Fruit fly (Drosophila melanogaster) whole organism, embryonic: ENCODE data around the gene CG14230.
A peak's percentile ranks its signal among the peaks of the same experiment; 100 is the strongest.

Experiments
- Bdp1 ChIP-seq: fragments of 200-800 bp; sonication (Bioruptor generic); optimal IDR thresholded peaks from 3 replicates; lab custom pipeline; 2016; ENCODE audit warnings: missing biosample characterization, missing genetic modification characterization
- CG10543 ChIP-seq: fragments of 200-800 bp; sonication (Bioruptor generic); optimal IDR thresholded peaks from 3 replicates; lab custom pipeline; 2017; ENCODE audit warnings: missing biosample characterization, mild to moderate bottlenecking, missing genetic modification characterization, moderate library complexity
- CG11456 ChIP-seq: fragments of 200-800 bp; sonication (Bioruptor generic); IDR thresholded peaks from 3 replicates; pipeline ENCODE4 v1.3.6; 2022; ENCODE audit warnings: missing biosample characterization, missing genetic modification characterization
- CG12219 ChIP-seq: fragments of 200-800 bp; sonication (Bioruptor generic); optimal IDR thresholded peaks from 3 replicates; lab custom pipeline; 2018; ENCODE audit warnings: missing biosample characterization, mild to moderate bottlenecking, missing genetic modification characterization
- CG13123 ChIP-seq: fragments of 200-800 bp; sonication (Bioruptor generic); optimal IDR thresholded peaks from 2 replicates; lab custom pipeline; 2016; ENCODE audit warnings: missing biosample characterization, missing genetic modification characterization
- CG14710 ChIP-seq: fragments of 200-800 bp; sonication (Bioruptor generic); optimal IDR thresholded peaks from 3 replicates; lab custom pipeline; 2019; ENCODE audit warnings: missing biosample characterization, mild to moderate bottlenecking, missing genetic modification characterization, moderate library complexity
- CG16863 ChIP-seq: fragments of 200-800 bp; sonication (Bioruptor generic); optimal IDR thresholded peaks from 3 replicates; lab custom pipeline; 2016; ENCODE audit warnings: missing biosample characterization, missing genetic modification characterization
- CG17829 ChIP-seq: fragments of 200-800 bp; optimal IDR thresholded peaks from 2 replicates; lab custom pipeline; 2019; ENCODE audit warnings: missing biosample characterization, mild to moderate bottlenecking, missing genetic modification characterization, moderate library complexity
- CG2712 ChIP-seq: fragments of 200-800 bp; optimal IDR thresholded peaks from 3 replicates; lab custom pipeline; 2019; ENCODE audit warnings: missing biosample characterization, mild to moderate bottlenecking, missing genetic modification characterization, moderate library complexity
- CG33557 ChIP-seq: fragments of 200-800 bp; sonication (Bioruptor generic); optimal IDR thresholded peaks from 2 replicates; lab custom pipeline; 2019; ENCODE audit warnings: missing biosample characterization, mild to moderate bottlenecking, missing genetic modification characterization, moderate library complexity
- CG34422 ChIP-seq: fragments of 200-800 bp; sonication (Bioruptor generic); IDR thresholded peaks from 3 replicates; pipeline ENCODE4 v1.3.6; 2022; ENCODE audit warnings: missing biosample characterization, missing genetic modification characterization
- CG4617 ChIP-seq: fragments of 200-800 bp; sonication (Bioruptor generic); optimal IDR thresholded peaks from 3 replicates; lab custom pipeline; 2016; ENCODE audit warnings: missing biosample characterization, missing genetic modification characterization, borderline replicate concordance
- CG6272 ChIP-seq: fragments of 200-800 bp; sonication (Bioruptor generic); IDR thresholded peaks from 2 replicates; pipeline ENCODE4 v1.3.6; 2022; ENCODE audit warnings: missing biosample characterization, missing genetic modification characterization
- CG8359 ChIP-seq: fragments of 200-800 bp; sonication (Bioruptor generic); optimal IDR thresholded peaks from 2 replicates; lab custom pipeline; 2017; ENCODE audit warnings: missing biosample characterization, mild to moderate bottlenecking, missing genetic modification characterization, borderline replicate concordance
- Dip3 ChIP-seq: fragments of 200-800 bp; sonication (Bioruptor generic); optimal IDR thresholded peaks from 3 replicates; lab custom pipeline; 2016; ENCODE audit warnings: missing biosample characterization, missing genetic modification characterization
- Dll ChIP-seq: fragments of 200-800 bp; sonication (Bioruptor generic); IDR thresholded peaks from 4 replicates; pipeline ENCODE4 v1.3.6; 2022; ENCODE audit warnings: missing biosample characterization, missing genetic modification characterization; ENCODE audit not compliant: partially characterized antibody
- Elba2 ChIP-seq: fragments of 200-800 bp; sonication (Bioruptor generic); optimal IDR thresholded peaks from 3 replicates; lab custom pipeline; 2016; ENCODE audit warnings: missing biosample characterization, missing genetic modification characterization
- GATAe ChIP-seq: fragments of 200-800 bp; sonication (Bioruptor generic); conservative IDR thresholded peaks from 2 replicates; pipeline ENCODE4 v1.3.6; 2022; ENCODE audit warnings: missing biosample characterization, missing genetic modification characterization
- HLHmδ ChIP-seq: fragments of 200-800 bp; sonication (Bioruptor generic); optimal IDR thresholded peaks from 2 replicates; lab custom pipeline; 2018; ENCODE audit warnings: missing biosample characterization, mild to moderate bottlenecking, missing genetic modification characterization, moderate library complexity
- Hr51 ChIP-seq, 2 experiments: fragments of 200-800 bp; sonication (Bioruptor generic); optimal IDR thresholded peaks; 2 replicates in 1 of 2; 3 replicates in 1 of 2; lab custom pipeline; 2016 to 2018; ENCODE audit warnings: missing biosample characterization in 2 of 2, missing genetic modification characterization in 2 of 2, mild to moderate bottlenecking in 1 of 2, moderate library complexity in 1 of 2
- MESR4 ChIP-seq: fragments of 200-800 bp; sonication (Bioruptor generic); optimal IDR thresholded peaks from 2 replicates; lab custom pipeline; 2018; ENCODE audit warnings: missing biosample characterization, mild to moderate bottlenecking, missing genetic modification characterization, moderate library complexity
- Max ChIP-seq: fragments of 200-800 bp; sonication (Bioruptor generic); optimal IDR thresholded peaks from 2 replicates; lab custom pipeline; 2016; ENCODE audit warnings: missing biosample characterization, mild to moderate bottlenecking, missing genetic modification characterization
- Med ChIP-seq: fragments of 200-800 bp; sonication (Bioruptor generic); peaks from one replicate; lab custom pipeline; 2016; ENCODE audit warnings: missing biosample characterization, missing genetic modification characterization, mild to moderate bottlenecking, inconsistent platforms, moderate library complexity
- Pdp1 ChIP-seq, 2 experiments: fragments of 200-800 bp; sonication (Bioruptor generic); optimal IDR thresholded peaks; 3 replicates each; lab custom pipeline; 2016; ENCODE audit warnings: missing biosample characterization in 2 of 2, missing genetic modification characterization in 2 of 2, mild to moderate bottlenecking in 1 of 2, moderate library complexity in 1 of 2
- Rfx ChIP-seq: fragments of 200-800 bp; sonication (Bioruptor generic); IDR thresholded peaks from 2 replicates; pipeline ENCODE4 v1.3.6; 2022; ENCODE audit warnings: missing biosample characterization, missing genetic modification characterization
- Scr ChIP-seq: fragments of 200-800 bp; sonication (Bioruptor generic); IDR thresholded peaks from 2 replicates; pipeline ENCODE4 v1.3.6; 2022; ENCODE audit warnings: missing biosample characterization, missing genetic modification characterization; ENCODE audit not compliant: partially characterized antibody
- Sox100B ChIP-seq: fragments of 200-800 bp; sonication (Bioruptor generic); optimal IDR thresholded peaks from 3 replicates; lab custom pipeline; 2018; ENCODE audit warnings: missing biosample characterization, mild to moderate bottlenecking, missing genetic modification characterization
- aop ChIP-seq: fragments of 200-800 bp; sonication (Bioruptor generic); IDR thresholded peaks from 2 replicates; pipeline ENCODE4 v1.3.6; 2022; ENCODE audit warnings: missing biosample characterization, missing genetic modification characterization
- bcd ChIP-seq: fragments of 200-800 bp; sonication (Bioruptor generic); optimal IDR thresholded peaks from 2 replicates; lab custom pipeline; 2017; ENCODE audit warnings: missing biosample characterization, mild to moderate bottlenecking, missing genetic modification characterization
- chinmo ChIP-seq: fragments of 200-800 bp; sonication (Bioruptor generic); IDR thresholded peaks from 4 replicates; pipeline ENCODE4 v1.3.6; 2022; ENCODE audit warnings: missing biosample characterization, missing genetic modification characterization; ENCODE audit not compliant: partially characterized antibody
- crol ChIP-seq: fragments of 200-800 bp; sonication (Bioruptor generic); IDR thresholded peaks from 2 replicates; pipeline ENCODE4 v1.3.6; 2022; ENCODE audit warnings: missing biosample characterization, missing genetic modification characterization
- dmrt99B ChIP-seq: fragments of 200-800 bp; sonication (Bioruptor generic); optimal IDR thresholded peaks from 2 replicates; lab custom pipeline; 2018; ENCODE audit warnings: missing biosample characterization, mild to moderate bottlenecking, missing genetic modification characterization, moderate library complexity
- hbn ChIP-seq: fragments of 200-800 bp; sonication (Bioruptor generic); IDR thresholded peaks from 2 replicates; pipeline ENCODE4 v1.3.6; 2022; ENCODE audit warnings: missing biosample characterization, missing genetic modification characterization; ENCODE audit not compliant: partially characterized antibody
- ind ChIP-seq: fragments of 200-800 bp; sonication (Bioruptor generic); optimal IDR thresholded peaks from 3 replicates; lab custom pipeline; 2016; ENCODE audit warnings: missing biosample characterization, missing genetic modification characterization
- insv ChIP-seq, 2 experiments: fragments of 200-800 bp; sonication (Bioruptor generic); optimal IDR thresholded peaks; 3 replicates each; lab custom pipeline; 2016 to 2018; ENCODE audit warnings: missing biosample characterization in 2 of 2, missing genetic modification characterization in 2 of 2
- jumu ChIP-seq: fragments of 200-800 bp; sonication (Bioruptor generic); optimal IDR thresholded peaks from 3 replicates; lab custom pipeline; 2016; ENCODE audit warnings: missing biosample characterization, missing genetic modification characterization
- kay ChIP-seq: fragments of 200-800 bp; sonication (Bioruptor generic); optimal IDR thresholded peaks from 2 replicates; lab custom pipeline; 2016; ENCODE audit warnings: missing biosample characterization, missing genetic modification characterization
- lola ChIP-seq, 3 experiments: fragments of >200 bp in 2 of 3; fragments of 200-800 bp in 1 of 3; sonication (Bioruptor generic) in 1 of 3; optimal IDR thresholded peaks; 2 replicates each; lab custom pipeline; 2017 to 2019; ENCODE audit warnings: missing biosample characterization in 3 of 3, missing genetic modification characterization in 3 of 3, mild to moderate bottlenecking in 1 of 3, moderate library complexity in 1 of 3
- nom ChIP-seq: fragments of 200-800 bp; sonication (Bioruptor generic); optimal IDR thresholded peaks from 2 replicates; lab custom pipeline; 2017; ENCODE audit warnings: missing biosample characterization, missing genetic modification characterization, mild to moderate bottlenecking, moderate library complexity, missing genetic modification reagents
- pan ChIP-seq, 4 experiments: fragments of >200 bp in 3 of 4; fragments of 200-800 bp in 1 of 4; sonication (Bioruptor generic) in 1 of 4; optimal IDR thresholded peaks in 3 of 4; IDR thresholded peaks in 1 of 4; 2 replicates each; pipeline versions ENCODE4 v1.3.6 to Lab custom; 2017 to 2022; ENCODE audit warnings: missing biosample characterization in 2 of 4, missing genetic modification characterization in 2 of 4, mixed read lengths in 1 of 4
- psq ChIP-seq: fragments of 200-800 bp; sonication (Bioruptor generic); optimal IDR thresholded peaks from 2 replicates; lab custom pipeline; 2017; ENCODE audit warnings: missing biosample characterization, missing genetic modification characterization
- pzg ChIP-seq: fragments of 200-800 bp; sonication (Bioruptor generic); optimal IDR thresholded peaks from 3 replicates; lab custom pipeline; 2018; ENCODE audit warnings: missing biosample characterization, mild to moderate bottlenecking, missing genetic modification characterization, moderate library complexity
- ranshi ChIP-seq: fragments of 200-800 bp; sonication (Bioruptor generic); IDR thresholded peaks from 2 replicates; pipeline ENCODE4 v1.3.6; 2022; ENCODE audit warnings: missing biosample characterization, missing genetic modification characterization
- sens ChIP-seq: fragments of 200-800 bp; sonication (Bioruptor generic); peaks from one replicate; lab custom pipeline; 2016; ENCODE audit warnings: missing biosample characterization, missing genetic modification characterization
- tgo ChIP-seq: fragments of 200-800 bp; sonication (Bioruptor generic); IDR thresholded peaks from 3 replicates; pipeline ENCODE4 v1.3.6; 2022; ENCODE audit warnings: missing biosample characterization, missing genetic modification characterization
- tio ChIP-seq: fragments of 200-800 bp; sonication (Bioruptor generic); optimal IDR thresholded peaks from 2 replicates; lab custom pipeline; 2017; ENCODE audit warnings: missing biosample characterization, missing genetic modification characterization, inconsistent platforms
- trh ChIP-seq: fragments of 200-800 bp; sonication (Bioruptor generic); optimal IDR thresholded peaks from 2 replicates; lab custom pipeline; 2016; ENCODE audit warnings: missing biosample characterization, missing genetic modification characterization
- zfh1 ChIP-seq: fragments of 200-800 bp; sonication (Bioruptor generic); IDR thresholded peaks from 3 replicates; pipeline ENCODE4 v1.3.6; 2022; ENCODE audit warnings: missing biosample characterization, missing genetic modification characterization

CG14230 gene

dm6 chrX:19697255-19697877, 6.6 kb upstream of the CG14230 start (continued):
- TF ChIP-seq CG4617 (peak; percentile 17), HLHmδ (GFP tag; lab: Kevin White, UChicago) (peak; percentile 39), Pdp1 (GFP tag; optimal IDR thresholded peaks at IDR 0.05; lab: Kevin White, UChicago) (peak in 1 of 2 experiments; percentile 6), dmrt99B (tag; lab: Kevin White, UChicago) (no peak), Hr51 (GFP tag; optimal IDR thresholded peaks at IDR 0.05; lab: Kevin White, UChicago) (peak in 1 of 2 experiments; percentile 11), ranshi (0 out of 2 replicates have a peak, but pooled peaks have one; percentile 27), jumu (GFP tag; lab: Kevin White, UChicago) (peak; percentile 24), CG11456 (0 out of 3 replicates have a peak, but pooled peaks have one; percentile 22), Med (peak; percentile 61), trh (GFP tag; lab: Kevin White, UChicago) (no peak), psq (GFP tag; lab: Kevin White, UChicago) (peak; percentile 2), ind (GFP tag; lab: Kevin White, UChicago) (no peak), Dip3 (GFP tag; lab: Kevin White, UChicago) (no peak), insv (GFP tag; optimal IDR thresholded peaks at IDR 0.05; lab: Kevin White, UChicago) (peak; percentile 65 to 93), kay (GFP tag; lab: Kevin White, UChicago) (peak; percentile 21), MESR4 (peak; percentile 20), Rfx (peak; percentile 20; the same call in 1 of the 2 replicates), CG16863 (GFP tag; lab: Kevin White, UChicago) (peak; percentile 1), tgo (no peak), chinmo (GFP tag; lab: Robert Waterston, UW) (0 out of 4 replicates have a peak, but pooled peaks have one; percentile 61), Scr (GFP tag; lab: Robert Waterston, UW) (0 out of 2 replicates have a peak, but pooled peaks have one; percentile 2), CG33557 (GFP tag; lab: Kevin White, UChicago) (peak; percentile 17), CG8359 (GFP tag; lab: Kevin White, UChicago) (no peak), pzg (GFP tag; lab: Kevin White, UChicago) (no peak), nom (GFP tag; lab: Kevin White, UChicago) (peak; percentile 57), zfh1 (GFP tag; lab: Robert Waterston, UW) (0 out of 3 replicates have a peak, but pooled peaks have one; percentile 27), Elba2 (GFP tag; lab: Kevin White, UChicago) (peak; percentile 76), Dll (GFP tag; lab: Robert Waterston, UW) (0 out of 4 replicates have a peak, but pooled peaks have one; percentile 40), Bdp1 (GFP tag; lab: Kevin White, UChicago) (peak; percentile 11), GATAe (0 out of 2 replicates have a peak, but pooled peaks have one; percentile 22), crol (GFP tag; lab: Robert Waterston, UW) (peak; percentile 74), CG10543 (peak; percentile 42)

- TF ChIP-seq hbn (peak; percentile 56; the same call in 1 of the 2 replicates), lola (GFP tag; optimal IDR thresholded peaks at IDR 0.05; lab: Kevin White, UChicago) (peak in 1 of 3 experiments; percentile 46), Sox100B (GFP tag; lab: Kevin White, UChicago) (no peak), CG14710 (tag; lab: Kevin White, UChicago) (peak; percentile 49), CG13123 (GFP tag; lab: Kevin White, UChicago) (no peak), sens (GFP tag; lab: Kevin White, UChicago) (peak; percentile 62), CG12219 (no peak), MESR4 (peak; percentile 44), pan (optimal IDR thresholded peaks at IDR 0.05; lab: Kevin White, UChicago) (no peak), pan (GFP tag; optimal IDR thresholded peaks at IDR 0.05 in 1 of 2, IDR thresholded peaks at IDR 0.05 in 1 of 2) (peak in 1 of 2 experiments; percentile 21), CG17829 (tag; lab: Kevin White, UChicago) (peak; percentile 57), CG6272 (no peak), aop (GFP tag; lab: Robert Waterston, UW) (no peak), CG34422 (peak; percentile 34; the same call in 1 of the 3 replicates), Max (no peak), bcd (GFP tag; lab: Kevin White, UChicago) (no peak), tio (GFP tag; lab: Kevin White, UChicago) (no peak), CG2712 (tag; lab: Kevin White, UChicago) (peak; percentile 60)
Measured at dm6 chrX:19701611-19702010, 2.4 kb upstream of the CG14230 start, which contains the start of gene Tcs4. TSS of gene Tcs4 (minus strand) at chrX:19701755.
